Fruit fly (Drosophila melanogaster) whole organism, adult: ENCODE results near the gene CG42819.

ENCODE experiments used
- CG14711 ChIP-seq: fragments of 200-800 bp; sonication (Bioruptor generic); optimal IDR thresholded peaks from 2 replicates; lab custom pipeline; 2018; ENCODE audit warnings: missing biosample characterization, mild to moderate bottlenecking, missing genetic modification characterization, moderate library complexity
- CG5204 ChIP-seq: fragments of 200-800 bp; sonication (Bioruptor generic); optimal IDR thresholded peaks from 2 replicates; lab custom pipeline; 2016; ENCODE audit warnings: missing biosample characterization, missing genetic modification characterization
- CG7045 ChIP-seq: fragments of 200-800 bp; sonication (Bioruptor generic); optimal IDR thresholded peaks from 2 replicates; lab custom pipeline; 2017; ENCODE audit warnings: missing biosample characterization, mild to moderate bottlenecking, missing genetic modification characterization
- cnc ChIP-seq, 2 experiments: fragments of >200 bp; optimal IDR thresholded peaks; 2 replicates each; lab custom pipeline; 2017
- kay ChIP-seq: fragments of 200-800 bp; sonication (Bioruptor generic); peaks from one replicate; lab custom pipeline; 2016; ENCODE audit warnings: missing biosample characterization, missing genetic modification characterization, borderline replicate concordance
- pad ChIP-seq: fragments of 200-800 bp; sonication (Bioruptor generic); optimal IDR thresholded peaks from 3 replicates; lab custom pipeline; 2017; ENCODE audit warnings: missing biosample characterization, missing genetic modification characterization, mild to moderate bottlenecking, moderate library complexity, missing genetic modification reagents
- tj ChIP-seq: fragments of 200-800 bp; sonication (Bioruptor generic); optimal IDR thresholded peaks from 3 replicates; lab custom pipeline; 2017; ENCODE audit warnings: missing biosample characterization, mild to moderate bottlenecking, missing genetic modification characterization, moderate library complexity

DNA sequence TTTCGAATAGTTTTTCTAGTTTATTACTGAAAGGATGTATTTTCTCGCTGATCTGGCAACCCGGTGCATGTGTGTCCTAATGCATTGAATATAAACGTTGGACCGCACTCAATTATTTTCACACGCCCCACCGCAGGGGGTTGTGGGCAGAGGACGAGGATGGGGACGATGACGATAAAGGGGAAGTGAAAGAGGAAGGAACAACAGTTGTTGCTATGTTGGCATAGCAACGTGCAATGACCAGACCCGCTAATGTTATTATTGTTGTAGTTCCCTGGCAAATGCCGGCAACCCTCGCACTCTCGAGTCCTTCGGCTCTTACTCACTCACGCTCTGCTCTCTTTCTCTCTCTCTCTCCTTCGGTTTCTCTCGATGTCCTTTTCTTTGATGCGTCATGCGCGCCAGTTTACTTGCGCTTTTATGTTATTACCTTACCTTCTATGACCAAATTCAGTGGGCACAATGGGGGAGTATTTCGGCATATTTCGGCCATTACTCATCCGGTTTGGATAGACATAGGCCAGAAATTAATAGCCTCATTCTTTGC is 35.6 kb upstream of the CG42819 start:
- TF ChIP-seq kay: no peak
- no peak for TF ChIP-seq CG5204 (GFP tag; lab: Kevin White, UChicago)
- TF ChIP-seq cnc (optimal IDR thresholded peaks at IDR 0.05; lab: Kevin White, UChicago): no peak
- no peak for TF ChIP-seq pad (GFP tag; lab: Kevin White, UChicago)
- TF ChIP-seq tj (GFP tag; lab: Kevin White, UChicago): no peak
- no peak for TF ChIP-seq CG14711 (tag; lab: Kevin White, UChicago)
- TF ChIP-seq CG7045: no peak
